Worm (Caenorhabditis elegans) whole organism, late embryonic: ENCODE measurements around the gene W05H9.4.

Experiments used
- C38D4.7 ChIP-seq: fragments of 200-800 bp; sonication (Bioruptor generic); optimal IDR thresholded peaks from 2 replicates; lab custom pipeline; 2018; ENCODE audit warnings: mild to moderate bottlenecking, missing genetic modification characterization, moderate library complexity, missing compliant biosample characterization
- K09A11.1 ChIP-seq: sonication (generic microtip); optimal IDR thresholded peaks from 2 replicates; lab custom pipeline; 2017; ENCODE audit warnings: antibody characterized with exemption, mild to moderate bottlenecking, missing genetic modification characterization, missing compliant biosample characterization; ENCODE audit not compliant: insufficient read depth
- T23F11.4 ChIP-seq: fragments of 200-800 bp; sonication (Bioruptor generic); optimal IDR thresholded peaks from 2 replicates; lab custom pipeline; 2018; ENCODE audit warnings: mild to moderate bottlenecking, missing genetic modification characterization, missing compliant biosample characterization
- Y22D7AL.16 ChIP-seq: sonication (generic microtip); optimal IDR thresholded peaks from 2 replicates; lab custom pipeline; 2016; ENCODE audit warnings: missing genetic modification characterization, missing compliant biosample characterization
- ama-1 ChIP-seq: fragments of 150-350 bp; optimal IDR thresholded peaks from 2 replicates; lab custom pipeline; 2014
- ceh-19 ChIP-seq: fragments of 200-800 bp; sonication (Bioruptor generic); optimal IDR thresholded peaks from 2 replicates; lab custom pipeline; 2018; ENCODE audit warnings: mild to moderate bottlenecking, missing genetic modification characterization, missing compliant biosample characterization
- ceh-2 ChIP-seq: sonication (generic microtip); optimal IDR thresholded peaks from 2 replicates; lab custom pipeline; 2016; ENCODE audit warnings: missing genotype, missing genetic modification characterization, missing compliant biosample characterization
- ceh-22 ChIP-seq: sonication (generic microtip); optimal IDR thresholded peaks from 2 replicates; lab custom pipeline; 2017; ENCODE audit warnings: missing biosample characterization, missing genetic modification characterization
- ceh-30 ChIP-seq: fragments of 150-350 bp; optimal IDR thresholded peaks from 2 replicates; lab custom pipeline; 2014; ENCODE audit warnings: missing biosample characterization, missing genetic modification characterization
- ceh-31 ChIP-seq: sonication (generic microtip); optimal IDR thresholded peaks from 2 replicates; lab custom pipeline; 2016; ENCODE audit warnings: missing genetic modification characterization, missing compliant biosample characterization
- ceh-45 ChIP-seq: fragments of 200-800 bp; sonication (Bioruptor generic); IDR thresholded peaks from 2 replicates; pipeline ENCODE4 v1.3.6; 2022; ENCODE audit warnings: missing genetic modification reagents, missing genetic modification characterization, missing compliant biosample characterization
- ceh-48 ChIP-seq: sonication (generic microtip); optimal IDR thresholded peaks from 2 replicates; lab custom pipeline; 2016; ENCODE audit warnings: missing genetic modification characterization, inconsistent platforms, missing compliant biosample characterization
- ceh-6 ChIP-seq: fragments of 200-800 bp; sonication (Bioruptor generic); optimal IDR thresholded peaks from 2 replicates; lab custom pipeline; 2018; ENCODE audit warnings: mild to moderate bottlenecking, missing genetic modification characterization, missing compliant biosample characterization
- ceh-9 ChIP-seq: sonication (generic microtip); optimal IDR thresholded peaks from 2 replicates; lab custom pipeline; 2016; ENCODE audit warnings: mild to moderate bottlenecking, missing genetic modification characterization, inconsistent platforms, missing compliant biosample characterization
- che-1 ChIP-seq: sonication (generic microtip); optimal IDR thresholded peaks from 2 replicates; lab custom pipeline; 2016; ENCODE audit warnings: mild to moderate bottlenecking, missing genetic modification characterization, missing compliant biosample characterization
- dmd-4 ChIP-seq: sonication (generic microtip); optimal IDR thresholded peaks from 2 replicates; lab custom pipeline; 2016; ENCODE audit warnings: borderline replicate concordance, missing genetic modification characterization, missing compliant biosample characterization
- dve-1 ChIP-seq: sonication (generic microtip); optimal IDR thresholded peaks from 2 replicates; lab custom pipeline; 2017; ENCODE audit warnings: antibody characterized with exemption, mild to moderate bottlenecking, missing genetic modification characterization, missing compliant biosample characterization
- elt-2 ChIP-seq: sonication (generic microtip); optimal IDR thresholded peaks from 2 replicates; lab custom pipeline; 2016; ENCODE audit warnings: missing genetic modification reagents, missing genetic modification characterization, missing compliant biosample characterization
- elt-4 ChIP-seq: sonication (generic microtip); optimal IDR thresholded peaks from 2 replicates; lab custom pipeline; 2016; ENCODE audit warnings: missing genetic modification characterization, missing compliant biosample characterization
- ets-4 ChIP-seq: sonication (generic microtip); optimal IDR thresholded peaks from 2 replicates; lab custom pipeline; 2016; ENCODE audit warnings: missing genetic modification characterization, missing compliant biosample characterization
- eyg-1 ChIP-seq: sonication (generic microtip); optimal IDR thresholded peaks from 2 replicates; lab custom pipeline; 2016; ENCODE audit warnings: missing genotype, missing genetic modification characterization, missing compliant biosample characterization
- fax-1 ChIP-seq: sonication (generic microtip); optimal IDR thresholded peaks from 2 replicates; lab custom pipeline; 2016; ENCODE audit warnings: missing genotype, missing genetic modification characterization, missing compliant biosample characterization
- fkh-10 ChIP-seq: fragments of 150-350 bp; optimal IDR thresholded peaks from 2 replicates; lab custom pipeline; 2014; ENCODE audit warnings: missing biosample characterization, missing genetic modification reagents, missing genetic modification characterization
- fkh-6 ChIP-seq: sonication (generic microtip); optimal IDR thresholded peaks from 2 replicates; lab custom pipeline; 2016; ENCODE audit warnings: missing genetic modification characterization, missing compliant biosample characterization
- gmeb-2 ChIP-seq: sonication (generic microtip); optimal IDR thresholded peaks from 2 replicates; lab custom pipeline; 2016; ENCODE audit warnings: missing genetic modification characterization, inconsistent platforms, missing compliant biosample characterization
- hlh-13 ChIP-seq: fragments of 200-800 bp; sonication (Bioruptor generic); optimal IDR thresholded peaks from 2 replicates; lab custom pipeline; 2018; ENCODE audit warnings: mild to moderate bottlenecking, missing genetic modification characterization, missing compliant biosample characterization
- hlh-15 ChIP-seq: sonication (generic microtip); optimal IDR thresholded peaks from 2 replicates; lab custom pipeline; 2016; ENCODE audit warnings: missing genetic modification characterization, missing compliant biosample characterization
- hlh-30 ChIP-seq: sonication (generic microtip); optimal IDR thresholded peaks from 2 replicates; lab custom pipeline; 2017; ENCODE audit warnings: antibody characterized with exemption, missing genetic modification characterization, missing compliant biosample characterization; ENCODE audit not compliant: insufficient read depth
- lim-6 ChIP-seq: sonication (generic microtip); optimal IDR thresholded peaks from 2 replicates; lab custom pipeline; 2016; ENCODE audit warnings: missing genetic modification characterization, missing compliant biosample characterization
- lin-11 ChIP-seq: fragments of 200-800 bp; sonication (Bioruptor generic); optimal IDR thresholded peaks from 2 replicates; lab custom pipeline; 2018; ENCODE audit warnings: mild to moderate bottlenecking, missing genetic modification characterization, missing compliant biosample characterization
- madf-2 ChIP-seq: sonication (generic microtip); optimal IDR thresholded peaks from 2 replicates; lab custom pipeline; 2017; ENCODE audit warnings: missing genetic modification characterization, missing compliant biosample characterization
- mec-3 ChIP-seq: sonication (generic microtip); optimal IDR thresholded peaks from 2 replicates; lab custom pipeline; 2016; ENCODE audit warnings: borderline replicate concordance, missing genetic modification characterization, missing compliant biosample characterization
- nhr-11 ChIP-seq: fragments of 150-350 bp; optimal IDR thresholded peaks from 2 replicates; lab custom pipeline; 2014; ENCODE audit warnings: missing biosample characterization, missing genetic modification characterization
- odd-2 ChIP-seq: sonication (generic microtip); optimal IDR thresholded peaks from 2 replicates; lab custom pipeline; 2017; ENCODE audit warnings: antibody characterized with exemption, mild to moderate bottlenecking, missing genetic modification characterization, missing compliant biosample characterization
- pag-3 ChIP-seq: sonication (generic microtip); optimal IDR thresholded peaks from 2 replicates; lab custom pipeline; 2016; ENCODE audit warnings: missing compliant biosample characterization, missing genetic modification characterization, borderline replicate concordance
- pax-1 ChIP-seq: fragments of 150-350 bp; optimal IDR thresholded peaks from 2 replicates; lab custom pipeline; 2014; ENCODE audit warnings: missing biosample characterization, missing genetic modification characterization
- pha-4 ChIP-seq: fragments of 150-350 bp; optimal IDR thresholded peaks from 2 replicates; lab custom pipeline; 2018; ENCODE audit warnings: missing biosample characterization, missing genetic modification reagents, missing genetic modification characterization
- pqm-1 ChIP-seq: sonication (generic microtip); optimal IDR thresholded peaks from 2 replicates; lab custom pipeline; 2016; ENCODE audit warnings: missing genetic modification characterization, missing compliant biosample characterization
- pros-1 ChIP-seq: fragments of 150-350 bp; optimal IDR thresholded peaks from 2 replicates; lab custom pipeline; 2014; ENCODE audit warnings: missing biosample characterization, missing genetic modification reagents, missing genetic modification characterization
- rnt-1 ChIP-seq: sonication (generic microtip); optimal IDR thresholded peaks from 2 replicates; lab custom pipeline; 2016; ENCODE audit warnings: missing genetic modification characterization, missing compliant biosample characterization
- sdc-2 ChIP-seq: sonication (generic microtip); optimal IDR thresholded peaks from 2 replicates; lab custom pipeline; 2016; ENCODE audit warnings: missing genotype, missing genetic modification characterization, missing compliant biosample characterization
- sox-2 ChIP-seq: fragments of 200-800 bp; sonication (Bioruptor generic); IDR thresholded peaks from 2 replicates; pipeline ENCODE4 v1.3.6; 2022; ENCODE audit warnings: missing genetic modification reagents, missing genetic modification characterization, missing compliant biosample characterization
- sox-4 ChIP-seq: sonication (generic microtip); optimal IDR thresholded peaks from 2 replicates; lab custom pipeline; 2017; ENCODE audit warnings: mild to moderate bottlenecking, missing genetic modification characterization, inconsistent platforms, missing compliant biosample characterization
- tbx-7 ChIP-seq: sonication (generic microtip); optimal IDR thresholded peaks from 2 replicates; lab custom pipeline; 2016; ENCODE audit warnings: missing genotype, missing genetic modification characterization, missing compliant biosample characterization
- ttx-3 ChIP-seq: sonication (generic microtip); optimal IDR thresholded peaks from 2 replicates; lab custom pipeline; 2016; ENCODE audit warnings: missing genetic modification reagents, missing genetic modification characterization, missing compliant biosample characterization
- unc-42 ChIP-seq: sonication (generic microtip); optimal IDR thresholded peaks from 2 replicates; lab custom pipeline; 2016; ENCODE audit warnings: missing genotype, missing genetic modification characterization, missing compliant biosample characterization
- unc-55 ChIP-seq: sonication (generic microtip); optimal IDR thresholded peaks from 2 replicates; lab custom pipeline; 2017; ENCODE audit warnings: missing biosample characterization, missing genetic modification reagents, missing genetic modification characterization
- zip-5 ChIP-seq: sonication (generic microtip); optimal IDR thresholded peaks from 2 replicates; lab custom pipeline; 2016; ENCODE audit warnings: missing genetic modification characterization, missing compliant biosample characterization
- ztf-16 ChIP-seq: sonication (generic microtip); optimal IDR thresholded peaks from 2 replicates; lab custom pipeline; 2017; ENCODE audit warnings: missing genetic modification characterization, missing compliant biosample characterization

Gene W05H9.4

ce11 chrX:6255561-6255960 lies 7.9 kb upstream of the W05H9.4 start (continued):
- TF ChIP-seq pros-1 (tag; lab: Kevin White, UChicago) (no peak), odd-2 (tag; lab: Kevin White, UChicago) (no peak), ama-1 (lab: Kevin White, UChicago) (no peak), sox-4 (tag; lab: Kevin White, UChicago) (no peak), pha-4 (tag; lab: Kevin White, UChicago) (no peak), ceh-19 (GFP tag; lab: Kevin White, UChicago) (no peak), madf-2 (tag; lab: Kevin White, UChicago) (no peak), ceh-9 (no peak), nhr-11 (tag; lab: Kevin White, UChicago) (no peak), elt-2 (tag; lab: Kevin White, UChicago) (peak; percentile 54), mec-3 (tag; lab: Kevin White, UChicago) (no peak), lin-11 (no peak), lim-6 (no peak), tbx-7 (tag; lab: Kevin White, UChicago) (no peak), ceh-48 (tag; lab: Kevin White, UChicago) (no peak), C38D4.7 (GFP tag; lab: Kevin White, UChicago) (no peak), zip-5 (tag; lab: Kevin White, UChicago) (no peak), ceh-2 (tag; lab: Kevin White, UChicago) (no peak), fkh-10 (GFP tag; lab: Kevin White, UChicago) (no peak), unc-42 (tag; lab: Kevin White, UChicago) (no peak), dve-1 (tag; lab: Kevin White, UChicago) (no peak), ztf-16 (tag; lab: Kevin White, UChicago) (no peak), pqm-1 (tag; lab: Kevin White, UChicago) (no peak), ets-4 (no peak), ceh-22 (tag; lab: Kevin White, UChicago) (no peak), dmd-4 (tag; lab: Kevin White, UChicago) (no peak), hlh-13 (GFP tag; lab: Kevin White, UChicago) (no peak), sox-2 (GFP tag; lab: Robert Waterston, UW) (no peak), ceh-6 (no peak), fkh-6 (tag; lab: Kevin White, UChicago) (no peak), fax-1 (tag; lab: Kevin White, UChicago) (no peak), K09A11.1 (tag; lab: Kevin White, UChicago) (no peak), rnt-1 (no peak), hlh-15 (tag; lab: Kevin White, UChicago) (no peak), sdc-2 (peak; percentile 17), pax-1 (tag; lab: Kevin White, UChicago) (no peak), ttx-3 (tag; lab: Kevin White, UChicago) (no peak), ceh-30 (tag; lab: Kevin White, UChicago) (no peak), gmeb-2 (tag; lab: Kevin White, UChicago) (no peak)

- peak; percentile 58 for TF ChIP-seq elt-2 (tag; lab: Kevin White, UChicago)
- TF ChIP-seq ceh-45 (GFP tag; lab: Robert Waterston, UW): no peak
- no peak for TF ChIP-seq hlh-30 (tag; lab: Kevin White, UChicago)
Observed at ce11 chrX:6256430-6256829, 7.0 kb upstream of the W05H9.4 start.

ce11 chrX:6256969-6257368 lies 6.5 kb upstream of the W05H9.4 start:
- TF ChIP-seq Y22D7AL.16 (tag; lab: Kevin White, UChicago) (no peak), C38D4.7 (GFP tag; lab: Kevin White, UChicago) (no peak), unc-55 (no peak), tbx-7 (tag; lab: Kevin White, UChicago) (no peak), ttx-3 (tag; lab: Kevin White, UChicago) (no peak), ceh-2 (tag; lab: Kevin White, UChicago) (no peak), ceh-22 (tag; lab: Kevin White, UChicago) (no peak), ceh-30 (tag; lab: Kevin White, UChicago) (no peak), ceh-48 (tag; lab: Kevin White, UChicago) (no peak), hlh-30 (tag; lab: Kevin White, UChicago) (no peak), pag-3 (no peak), elt-4 (tag; lab: Kevin White, UChicago) (no peak), ceh-31 (tag; lab: Kevin White, UChicago) (no peak), T23F11.4 (GFP tag; lab: Kevin White, UChicago) (no peak), che-1 (tag; lab: Kevin White, UChicago) (no peak), pros-1 (tag; lab: Kevin White, UChicago) (no peak), eyg-1 (no peak), gmeb-2 (tag; lab: Kevin White, UChicago) (no peak)
